Worm (Caenorhabditis elegans) whole organism, late embryonic: ENCODE data around the gene F20G2.5.

Experiments
- K09A11.1 ChIP-seq: sonication (generic microtip); optimal IDR thresholded peaks from 2 replicates; lab custom pipeline; 2017; ENCODE audit warnings: antibody characterized with exemption, mild to moderate bottlenecking, missing genetic modification characterization, missing compliant biosample characterization; ENCODE audit not compliant: insufficient read depth
- ama-1 ChIP-seq: fragments of 150-350 bp; optimal IDR thresholded peaks from 2 replicates; lab custom pipeline; 2014
- ceh-30 ChIP-seq: fragments of 150-350 bp; optimal IDR thresholded peaks from 2 replicates; lab custom pipeline; 2014; ENCODE audit warnings: missing biosample characterization, missing genetic modification characterization
- fkh-10 ChIP-seq: fragments of 150-350 bp; optimal IDR thresholded peaks from 2 replicates; lab custom pipeline; 2014; ENCODE audit warnings: missing biosample characterization, missing genetic modification reagents, missing genetic modification characterization
- lin-11 ChIP-seq: fragments of 200-800 bp; sonication (Bioruptor generic); optimal IDR thresholded peaks from 2 replicates; lab custom pipeline; 2018; ENCODE audit warnings: mild to moderate bottlenecking, missing genetic modification characterization, missing compliant biosample characterization
- npax-4 ChIP-seq: sonication (generic microtip); optimal IDR thresholded peaks from 2 replicates; lab custom pipeline; 2016; ENCODE audit warnings: missing genetic modification characterization, missing compliant biosample characterization
- pros-1 ChIP-seq: fragments of 150-350 bp; optimal IDR thresholded peaks from 2 replicates; lab custom pipeline; 2014; ENCODE audit warnings: missing biosample characterization, missing genetic modification reagents, missing genetic modification characterization
- tbx-2 ChIP-seq: sonication (generic microtip); optimal IDR thresholded peaks from 2 replicates; lab custom pipeline; 2016; ENCODE audit warnings: missing genetic modification characterization, missing compliant biosample characterization

DNA sequence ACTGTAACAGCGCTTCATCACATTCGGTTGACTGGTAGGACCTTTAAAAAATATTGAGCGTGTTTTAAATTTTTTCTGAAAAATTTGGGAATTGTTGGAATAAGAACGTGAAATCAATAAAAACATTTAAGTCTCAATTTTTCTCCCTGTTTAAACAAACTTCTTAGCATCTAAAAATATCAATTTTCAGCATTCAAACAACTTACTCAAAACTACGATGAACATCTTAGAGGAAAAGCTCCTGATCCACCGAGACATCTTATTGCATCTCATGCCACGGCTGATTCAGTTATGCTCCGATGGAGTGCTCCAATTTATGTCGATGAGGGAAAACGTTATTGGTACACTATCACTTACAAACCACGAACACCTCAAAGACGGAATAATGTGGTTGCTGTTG, 27.9 kb downstream of the F20G2.5 start:
- TF ChIP-seq tbx-2 (tag; lab: Kevin White, UChicago) (no peak), pros-1 (tag; lab: Kevin White, UChicago) (no peak), fkh-10 (GFP tag; lab: Kevin White, UChicago) (no peak), lin-11 (tag; lab: Kevin White, UChicago) (no peak), ama-1 (no peak), K09A11.1 (no peak), npax-4 (tag; lab: Kevin White, UChicago) (no peak), ceh-30 (tag; lab: Kevin White, UChicago) (no peak)
